Worm (Caenorhabditis elegans): ENCODE results near the gene str-255.

The str-255 gene

DNA sequence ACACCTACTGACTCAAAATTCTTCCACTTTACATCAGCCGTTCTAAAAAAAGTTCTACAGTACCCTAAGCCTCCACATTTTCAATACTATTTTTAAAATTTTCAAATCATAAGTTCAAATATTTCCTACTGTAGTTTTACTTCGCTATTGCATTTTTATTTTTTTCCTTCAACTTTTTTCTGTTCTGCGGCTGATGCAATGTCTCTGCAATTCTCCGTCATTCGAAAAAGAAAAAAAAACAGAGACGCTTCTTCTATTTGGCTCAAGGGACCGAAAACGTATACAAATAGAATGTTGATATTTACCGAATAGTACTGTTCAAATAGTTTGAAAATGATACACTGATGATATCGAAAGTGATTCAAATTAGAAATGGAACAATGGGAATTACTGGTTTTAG is 25.3 kb downstream of the str-255 start:
- peak; percentile 98 for TF ChIP-seq nhr-129 (tag; optimal IDR thresholded peaks at IDR 0.05)
- no peak for TF ChIP-seq lin-39 (tag; optimal IDR thresholded peaks at IDR 0.05)

DNA sequence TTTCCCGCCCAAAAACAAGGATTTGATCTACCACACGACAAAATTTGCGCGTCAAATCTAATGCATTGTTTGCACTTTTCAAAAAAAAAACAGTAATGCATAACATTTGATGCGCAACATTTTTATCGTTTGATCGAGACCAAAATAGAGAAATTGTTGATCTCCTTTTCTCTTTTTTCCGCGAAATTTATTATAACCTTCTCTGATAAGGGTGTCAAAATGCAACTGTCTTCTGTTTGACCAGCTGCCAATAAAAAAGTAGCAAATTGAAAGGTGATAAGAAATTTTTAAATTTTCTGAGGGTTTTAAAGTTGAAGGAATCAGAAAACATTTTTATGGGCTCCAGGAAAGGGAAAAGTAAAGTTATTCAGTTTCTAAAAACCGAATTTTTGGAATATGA is 26.6 kb downstream of the str-255 start:
- TF ChIP-seq nhr-12 (tag; optimal IDR thresholded peaks at IDR 0.05) (no peak), ztf-11 (tag; optimal IDR thresholded peaks at IDR 0.05) (no peak), fos-1 (tag; optimal IDR thresholded peaks at IDR 0.05) (no peak), lin-11 (tag; optimal IDR thresholded peaks at IDR 0.05) (no peak), zag-1 (tag; optimal IDR thresholded peaks at IDR 0.05) (no peak), mdl-1 (tag; optimal IDR thresholded peaks at IDR 0.05) (no peak), mab-5 (tag; optimal IDR thresholded peaks at IDR 0.05) (no peak), egl-27 (tag; optimal IDR thresholded peaks at IDR 0.05) (no peak), ceh-82 (tag; optimal IDR thresholded peaks at IDR 0.05) (no peak), lsy-2 (tag; optimal IDR thresholded peaks at IDR 0.05) (no peak)

DNA sequence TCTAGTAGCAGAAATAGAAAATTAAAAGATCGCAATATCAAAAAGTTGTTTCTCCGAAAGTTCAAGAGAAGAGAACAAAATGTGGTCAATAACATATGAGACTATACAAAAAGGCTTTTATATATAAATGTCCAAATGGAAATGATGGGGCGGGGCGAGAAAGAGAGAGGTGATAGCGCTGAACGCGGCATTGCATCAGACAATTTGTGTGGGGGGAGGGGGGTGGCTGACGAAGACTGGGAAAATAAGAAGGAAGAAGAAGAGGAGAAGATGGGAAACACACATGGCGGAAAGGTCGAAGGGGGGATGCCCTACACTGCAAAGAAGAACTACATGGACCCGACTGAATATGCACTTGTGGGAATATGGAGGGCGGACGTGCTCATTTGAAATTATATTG is 28.3 kb downstream of the str-255 start:
- no peak for TF ChIP-seq R02D3.7 (tag; optimal IDR thresholded peaks at IDR 0.05)
- peak; percentile 31 for TF ChIP-seq lin-11 (tag; optimal IDR thresholded peaks at IDR 0.05)
- peak; percentile 36 for TF ChIP-seq F13H6.1 (tag; optimal IDR thresholded peaks at IDR 0.05)
- TF ChIP-seq sma-9 (GFP tag; optimal IDR thresholded peaks at IDR 0.05): peak; percentile 71
- no peak for TF ChIP-seq sma-9 (tag; optimal IDR thresholded peaks at IDR 0.05)
- no peak for TF ChIP-seq ceh-16 (tag; optimal IDR thresholded peaks at IDR 0.05)
- no peak for TF ChIP-seq ama-1 (optimal IDR thresholded peaks at IDR 0.05)
- TF ChIP-seq nhr-25 (tag; optimal IDR thresholded peaks at IDR 0.05): peak; percentile 3
- peak; percentile 87 for TF ChIP-seq nhr-129 (tag; optimal IDR thresholded peaks at IDR 0.05)
- TF ChIP-seq C34F6.9 (tag; optimal IDR thresholded peaks at IDR 0.05): peak; percentile 24
- TF ChIP-seq zag-1 (tag; optimal IDR thresholded peaks at IDR 0.05): peak; percentile 5
- peak; percentile 42 for TF ChIP-seq fos-1 (tag; optimal IDR thresholded peaks at IDR 0.05)
- TF ChIP-seq nhr-237 (tag; optimal IDR thresholded peaks at IDR 0.05): no peak
- TF ChIP-seq lin-39 (tag; optimal IDR thresholded peaks at IDR 0.05): no peak
- TF ChIP-seq nhr-21 (tag; optimal IDR thresholded peaks at IDR 0.05): peak; percentile 25
- peak in 1 of 2 experiments; percentile 11 for TF ChIP-seq lsy-2 (tag; optimal IDR thresholded peaks at IDR 0.05)
- TF ChIP-seq mdl-1 (tag; optimal IDR thresholded peaks at IDR 0.05): peak; percentile 20 to 44

DNA sequence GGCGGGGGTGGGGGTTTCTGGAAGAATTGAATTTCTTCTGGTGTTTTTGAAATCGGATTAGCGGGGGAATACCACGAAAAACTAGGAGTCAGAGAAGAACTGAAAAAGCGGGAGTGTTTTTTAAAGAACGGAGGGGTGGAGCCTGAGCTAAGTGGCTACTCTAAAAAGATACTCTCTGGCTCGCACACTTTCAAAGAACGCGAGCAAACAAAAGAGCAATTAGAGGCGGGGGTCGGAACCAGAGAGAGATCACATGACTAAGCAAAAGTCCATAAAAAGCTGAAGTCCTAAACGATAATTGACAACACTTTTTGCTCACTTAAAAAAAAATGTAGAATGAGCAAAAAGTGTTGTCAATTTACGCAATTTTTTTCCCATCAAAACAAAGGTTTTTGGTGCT is 29.3 kb downstream of the str-255 start:
- peak in 1 of 2 experiments; percentile 23 for TF ChIP-seq lsy-2 (tag; optimal IDR thresholded peaks at IDR 0.05)
- no peak for TF ChIP-seq alr-1 (tag; optimal IDR thresholded peaks at IDR 0.05)
- no peak for TF ChIP-seq mab-5 (tag; optimal IDR thresholded peaks at IDR 0.05)
- no peak for TF ChIP-seq mbf-1 (tag; optimal IDR thresholded peaks at IDR 0.05)
- peak; percentile 26 for TF ChIP-seq Y55F3AM.14 (GFP tag; optimal IDR thresholded peaks at IDR 0.05)
- peak; percentile 53 for TF ChIP-seq F13H6.1 (tag; optimal IDR thresholded peaks at IDR 0.05)
- peak; percentile 43 for TF ChIP-seq sem-4 (tag; optimal IDR thresholded peaks at IDR 0.05)
- peak; percentile 52 for TF ChIP-seq sma-9 (GFP tag; optimal IDR thresholded peaks at IDR 0.05)
- TF ChIP-seq sma-9 (tag; optimal IDR thresholded peaks at IDR 0.05): no peak

DNA sequence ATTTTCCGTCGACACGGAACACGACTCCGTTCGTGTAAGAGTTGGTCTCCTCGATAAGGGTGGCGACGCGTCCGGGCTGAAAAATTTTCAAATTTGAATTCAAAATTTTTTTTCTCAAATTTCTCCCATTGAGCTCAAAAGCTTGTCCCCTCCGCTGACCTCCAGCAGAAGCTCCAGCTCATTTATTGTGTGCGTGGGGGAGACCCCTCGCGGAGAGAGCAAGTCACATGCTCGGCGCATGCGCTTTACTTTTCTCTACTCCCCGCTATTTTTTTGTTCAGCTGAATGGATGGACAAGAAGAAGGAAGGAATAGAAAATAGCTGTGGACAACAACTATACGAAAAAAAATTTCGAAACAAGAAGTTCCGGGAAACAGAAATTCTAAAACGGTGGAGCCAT is 30.1 kb downstream of the str-255 start:
- TF ChIP-seq ztf-1 (GFP tag; conservative IDR thresholded peaks at IDR 0.05): no peak
- no peak for TF ChIP-seq peb-1 (tag; optimal IDR thresholded peaks at IDR 0.05)
- TF ChIP-seq zag-1 (tag; optimal IDR thresholded peaks at IDR 0.05): peak; percentile 83
- no peak for TF ChIP-seq elt-1 (tag; optimal IDR thresholded peaks at IDR 0.05)
- peak; percentile 58 to 86 for TF ChIP-seq mdl-1 (tag; optimal IDR thresholded peaks at IDR 0.05)
- TF ChIP-seq crh-2 (tag; optimal IDR thresholded peaks at IDR 0.05): peak; percentile 62
- peak; percentile 93 for TF ChIP-seq sma-9 (GFP tag; optimal IDR thresholded peaks at IDR 0.05)
- no peak for TF ChIP-seq sma-9 (tag; optimal IDR thresholded peaks at IDR 0.05)
- peak; percentile 78 for TF ChIP-seq Y55F3AM.14 (GFP tag; optimal IDR thresholded peaks at IDR 0.05)
- peak; percentile 9 for TF ChIP-seq fos-1 (tag; optimal IDR thresholded peaks at IDR 0.05)
- TF ChIP-seq ceh-16 (tag; optimal IDR thresholded peaks at IDR 0.05): no peak
- no peak for TF ChIP-seq snpc-4 (tag; optimal IDR thresholded peaks at IDR 0.05)
- peak; percentile 50 for TF ChIP-seq lin-13 (GFP tag; optimal IDR thresholded peaks at IDR 0.05)
- no peak for TF ChIP-seq aly-2 (tag; optimal IDR thresholded peaks at IDR 0.05)
- TF ChIP-seq unc-39 (tag; optimal IDR thresholded peaks at IDR 0.05): no peak
- no peak for TF ChIP-seq blmp-1 (tag; optimal IDR thresholded peaks at IDR 0.05; ENCODE audit: insufficient read depth)
- TF ChIP-seq F13H6.1 (tag; optimal IDR thresholded peaks at IDR 0.05): peak; percentile 87
- TF ChIP-seq skn-1 (tag; optimal IDR thresholded peaks at IDR 0.05): no peak
- no peak for TF ChIP-seq gmeb-1 (tag; optimal IDR thresholded peaks at IDR 0.05)
- TF ChIP-seq unc-55 (GFP tag; optimal IDR thresholded peaks at IDR 0.05): peak; percentile 59
- TF ChIP-seq elt-3 (tag; optimal IDR thresholded peaks at IDR 0.05): no peak
- peak; percentile 64 for TF ChIP-seq lin-11 (tag; optimal IDR thresholded peaks at IDR 0.05)
- TF ChIP-seq dmd-4 (tag; optimal IDR thresholded peaks at IDR 0.05): no peak
- TF ChIP-seq lsy-2 (tag; optimal IDR thresholded peaks at IDR 0.05): peak in 1 of 2 experiments; percentile 68
- peak; percentile 84 for TF ChIP-seq C34F6.9 (tag; optimal IDR thresholded peaks at IDR 0.05)
- peak; percentile 69 for TF ChIP-seq sem-4 (tag; optimal IDR thresholded peaks at IDR 0.05)
- peak; percentile 29 for TF ChIP-seq ztf-4 (tag; optimal IDR thresholded peaks at IDR 0.05)
- no peak for TF ChIP-seq alr-1 (tag; optimal IDR thresholded peaks at IDR 0.05)
- TF ChIP-seq nhr-129 (tag; optimal IDR thresholded peaks at IDR 0.05): peak; percentile 78
- peak; percentile 11 for TF ChIP-seq egl-27 (tag; optimal IDR thresholded peaks at IDR 0.05)
- TF ChIP-seq nhr-25 (tag; optimal IDR thresholded peaks at IDR 0.05): no peak

Measured in whole organism, L2 larva.